Fruit fly (Drosophila melanogaster) S2 (cell line): ENCODE results near the gene CG5114.

Source experiments
- CG8478 ChIP-seq: fragments of >200 bp; optimal IDR thresholded peaks from 2 replicates; lab custom pipeline; 2018
- CTCF ChIP-seq, 2 experiments: fragments of >200 bp; optimal IDR thresholded peaks; 2 replicates each; lab custom pipeline; 2018

The CG5114 gene

dm6 chr3L:14982675-14983084 lies at the start of gene CG5114:
TSS of gene CG5114 (plus strand) at chr3L:14982835.
- TF ChIP-seq CG8478 (lab: Kevin White, UChicago), result no peak
- peak; percentile 5 to 36 for TF ChIP-seq CTCF (optimal IDR thresholded peaks at IDR 0.05; lab: Kevin White, UChicago)

DNA sequence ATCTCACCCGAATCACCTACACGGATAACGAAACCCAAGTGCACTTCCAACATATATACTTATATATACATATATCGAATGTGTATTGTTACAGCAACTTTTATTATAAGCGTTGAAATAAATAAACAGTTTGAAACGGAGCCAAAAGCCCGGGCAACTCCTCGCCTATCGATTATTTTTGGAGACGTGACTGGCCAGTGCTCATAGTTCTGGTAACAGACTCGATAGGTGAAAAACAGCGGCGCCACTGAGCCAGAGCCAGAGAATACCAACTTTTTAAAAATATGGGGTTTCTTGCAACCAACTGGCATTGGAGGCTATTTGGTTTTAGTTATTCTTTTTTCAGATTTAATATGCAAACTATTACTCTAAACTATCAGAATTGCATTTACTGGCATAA lies 39.9 kb upstream of the CG5114 start:
- TF ChIP-seq CTCF (optimal IDR thresholded peaks at IDR 0.05; lab: Kevin White, UChicago) (peak; percentile 90 to 95), CG8478 (lab: Kevin White, UChicago) (no peak)

dm6 chr3L:14944231-14944630 lies 38.4 kb upstream of the CG5114 start, which contains the start of gene CG13465:
TSS of gene CG13465 (minus strand) at chr3L:14944331.
- TF ChIP-seq CTCF (optimal IDR thresholded peaks at IDR 0.05; lab: Kevin White, UChicago), result no peak
- TF ChIP-seq CG8478 (lab: Kevin White, UChicago), result no peak

DNA sequence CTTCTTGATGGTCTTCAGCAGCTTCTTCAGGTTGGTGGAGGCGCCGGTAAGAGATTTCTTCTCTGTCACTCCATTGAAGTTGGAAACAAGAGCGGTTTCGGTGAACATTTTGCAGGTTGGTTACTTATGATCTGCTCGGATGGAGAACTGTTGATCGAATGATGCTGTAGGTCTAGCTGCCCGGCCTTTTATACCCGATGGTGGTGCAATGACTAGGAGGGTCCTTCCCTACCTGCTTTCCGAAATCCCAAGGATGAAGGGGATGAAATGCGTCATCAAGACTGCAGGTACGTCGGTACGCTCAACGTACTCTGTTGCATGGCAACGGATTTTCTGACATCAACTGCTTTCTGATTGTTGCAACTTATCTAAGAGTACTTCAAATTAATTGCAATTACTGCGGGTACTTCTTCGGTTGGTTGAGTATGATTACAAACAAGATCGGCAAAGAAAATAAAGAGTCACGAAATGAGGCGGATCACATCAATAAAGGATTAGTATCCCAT lies 36.6 kb upstream of the CG5114 start, which contains the start of gene BobA:
BobA (minus strand) TSS at position 165 of the 506 bp plus-strand sequence.
- TF ChIP-seq CG8478 (lab: Kevin White, UChicago) (no peak), CTCF (optimal IDR thresholded peaks at IDR 0.05; lab: Kevin White, UChicago) (no peak)

dm6 chr3L:14949943-14950342 lies 32.7 kb upstream of the CG5114 start:
- no peak for TF ChIP-seq CG8478 (lab: Kevin White, UChicago)
- TF ChIP-seq CTCF (optimal IDR thresholded peaks at IDR 0.05; lab: Kevin White, UChicago), result no peak

- TF ChIP-seq CG8478 (lab: Kevin White, UChicago) (no peak), CTCF (optimal IDR thresholded peaks at IDR 0.05; lab: Kevin White, UChicago) (no peak)
These were observed 29.6 kb upstream of the CG5114 start for dm6 chr3L:14952858-14953669.

DNA sequence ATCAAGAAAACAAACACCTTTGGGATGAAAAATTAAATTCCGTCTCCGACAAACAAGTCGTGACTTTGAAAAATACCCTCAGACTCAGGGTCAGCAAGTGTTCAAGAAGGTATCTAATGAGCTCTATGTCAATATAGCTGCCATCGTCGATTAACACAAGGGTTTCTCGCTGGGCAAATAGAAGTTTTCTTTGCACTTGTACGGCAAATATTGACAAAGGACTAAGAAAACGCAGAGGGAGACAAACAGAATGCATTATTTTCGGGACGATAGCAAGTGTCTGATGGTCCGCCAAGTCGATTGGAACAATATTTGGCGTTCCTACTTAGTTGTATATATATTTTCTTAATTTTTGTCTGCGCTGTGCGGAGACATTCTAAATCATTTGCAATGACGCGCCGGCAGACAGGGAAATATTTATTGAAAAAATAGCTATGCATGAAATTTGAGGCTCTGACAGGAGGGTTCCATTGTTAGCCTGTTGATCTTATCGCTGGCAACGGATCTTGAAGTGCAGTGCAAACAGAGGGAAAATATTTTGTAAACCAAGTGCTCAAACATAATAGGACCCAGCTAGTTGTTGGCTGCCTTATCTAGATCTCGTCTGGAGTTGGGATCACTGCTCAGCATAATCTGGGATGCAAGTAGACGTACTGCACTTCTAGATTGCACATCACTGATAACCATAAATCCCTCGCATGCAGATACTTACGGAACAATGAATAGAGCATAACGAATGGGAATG lies 26.2 kb upstream of the CG5114 start:
- TF ChIP-seq CTCF (optimal IDR thresholded peaks at IDR 0.05; lab: Kevin White, UChicago) (no peak), CG8478 (lab: Kevin White, UChicago) (no peak)

- TF ChIP-seq CTCF (optimal IDR thresholded peaks at IDR 0.05; lab: Kevin White, UChicago), result no peak
- TF ChIP-seq CG8478 (lab: Kevin White, UChicago), result no peak
These were observed 25.7 kb upstream of the CG5114 start for dm6 chr3L:14957033-14957328.

DNA sequence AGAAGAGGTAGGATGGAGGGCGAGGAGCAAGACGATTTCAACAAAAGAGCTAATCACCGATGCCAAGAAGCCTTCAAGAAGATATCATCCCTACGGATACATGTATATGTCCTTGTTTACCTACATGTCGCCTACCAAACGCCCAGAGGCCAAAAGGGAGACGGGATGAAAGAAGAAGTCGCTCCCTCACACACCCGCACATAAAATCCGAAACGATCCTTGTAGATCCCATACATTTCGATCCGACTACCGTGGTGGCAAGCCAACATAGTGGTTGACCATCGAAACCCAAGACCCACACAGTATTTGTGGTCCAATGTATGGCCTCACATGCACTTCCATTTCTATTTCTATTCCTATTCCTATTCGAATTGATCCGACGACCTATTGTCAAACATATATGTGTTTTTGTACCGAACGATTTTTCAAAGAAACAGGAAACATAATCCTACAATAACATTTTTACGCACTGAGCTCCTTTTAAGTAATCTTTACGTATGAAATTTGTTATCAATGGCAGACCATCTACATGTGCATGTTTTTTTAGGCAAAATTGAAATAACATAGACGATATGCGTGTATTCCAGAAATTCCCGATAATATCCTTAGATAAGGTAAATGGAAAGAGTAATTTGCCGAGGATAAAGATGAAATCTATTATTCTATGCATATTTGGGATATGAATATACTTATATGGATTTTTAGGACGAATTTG lies 23.9 kb upstream of the CG5114 start:
- TF ChIP-seq CG8478 (lab: Kevin White, UChicago) (no peak), CTCF (optimal IDR thresholded peaks at IDR 0.05; lab: Kevin White, UChicago) (no peak)

- TF ChIP-seq CG8478 (lab: Kevin White, UChicago) (no peak), CTCF (optimal IDR thresholded peaks at IDR 0.05; lab: Kevin White, UChicago) (no peak)
These were observed 22.1 kb upstream of the CG5114 start for dm6 chr3L:14960549-14960948.

dm6 chr3L:14961027-14961426 lies 21.6 kb upstream of the CG5114 start:
- TF ChIP-seq CG8478 (lab: Kevin White, UChicago), result no peak
- TF ChIP-seq CTCF (optimal IDR thresholded peaks at IDR 0.05; lab: Kevin White, UChicago), result no peak

dm6 chr3L:14962729-14963128 lies 19.9 kb upstream of the CG5114 start:
- no peak for TF ChIP-seq CTCF (optimal IDR thresholded peaks at IDR 0.05; lab: Kevin White, UChicago)
- TF ChIP-seq CG8478 (lab: Kevin White, UChicago), result no peak

DNA sequence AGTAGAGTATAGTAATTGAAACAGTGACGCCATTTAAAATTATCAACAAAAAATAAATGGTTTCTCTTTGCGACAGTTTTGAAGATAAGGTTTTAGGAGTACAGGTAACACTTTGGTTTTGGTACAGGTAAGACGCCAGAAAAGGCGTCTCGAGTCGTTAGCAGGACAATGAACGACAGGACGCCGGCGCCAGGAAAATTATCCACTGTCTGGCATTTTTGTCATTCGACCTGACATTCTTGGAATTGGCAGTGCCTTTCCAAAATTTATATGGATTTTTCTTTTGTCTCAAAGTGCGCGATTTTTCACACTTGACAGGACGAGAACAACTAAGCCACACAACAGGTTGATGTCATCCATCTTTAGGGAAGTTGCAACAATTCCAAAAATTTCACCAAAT lies 17.8 kb upstream of the CG5114 start:
- TF ChIP-seq CG8478 (lab: Kevin White, UChicago) (no peak), CTCF (optimal IDR thresholded peaks at IDR 0.05; lab: Kevin White, UChicago) (no peak)

- TF ChIP-seq CG8478 (lab: Kevin White, UChicago), result no peak
- no peak for TF ChIP-seq CTCF (optimal IDR thresholded peaks at IDR 0.05; lab: Kevin White, UChicago)
These were observed 16.3 kb upstream of the CG5114 start for dm6 chr3L:14966199-14966858.
